Fruit fly (Drosophila melanogaster) whole organism, embryonic: ENCODE data around the gene Vha16-3.
A peak's percentile ranks its signal among the peaks of the same experiment; 100 is the strongest.

Experiments
- Atf6 ChIP-seq: fragments of 200-800 bp; sonication (Bioruptor generic); IDR thresholded peaks from 2 replicates; pipeline ENCODE4 v1.3.6; 2022; ENCODE audit warnings: missing biosample characterization, missing genetic modification characterization
- CG10274 ChIP-seq: fragments of 200-800 bp; sonication (Bioruptor generic); optimal IDR thresholded peaks from 3 replicates; lab custom pipeline; 2017; ENCODE audit warnings: missing biosample characterization, mild to moderate bottlenecking, missing genetic modification characterization
- CG10543 ChIP-seq: fragments of 200-800 bp; sonication (Bioruptor generic); optimal IDR thresholded peaks from 3 replicates; lab custom pipeline; 2017; ENCODE audit warnings: missing biosample characterization, mild to moderate bottlenecking, missing genetic modification characterization, moderate library complexity
- CG11456 ChIP-seq: fragments of 200-800 bp; sonication (Bioruptor generic); IDR thresholded peaks from 3 replicates; pipeline ENCODE4 v1.3.6; 2022; ENCODE audit warnings: missing biosample characterization, missing genetic modification characterization
- CG13296 ChIP-seq: fragments of 200-800 bp; sonication (Bioruptor generic); optimal IDR thresholded peaks from 3 replicates; lab custom pipeline; 2018; ENCODE audit warnings: missing biosample characterization, mild to moderate bottlenecking, missing genetic modification characterization
- CG13775 ChIP-seq: fragments of 200-800 bp; sonication (Bioruptor generic); optimal IDR thresholded peaks from 3 replicates; lab custom pipeline; 2017; ENCODE audit warnings: missing biosample characterization, mild to moderate bottlenecking, missing genetic modification characterization
- CG14441 ChIP-seq: fragments of 200-800 bp; sonication (Bioruptor generic); IDR thresholded peaks from 2 replicates; pipeline ENCODE4 v1.3.6; 2022; ENCODE audit warnings: missing biosample characterization, missing genetic modification characterization
- CG16779 ChIP-seq: fragments of 200-800 bp; sonication (Bioruptor generic); IDR thresholded peaks from 2 replicates; pipeline ENCODE4 v1.3.6; 2022; ENCODE audit warnings: missing biosample characterization, missing genetic modification characterization
- CG31224 ChIP-seq: fragments of 200-800 bp; sonication (Bioruptor generic); IDR thresholded peaks from 2 replicates; pipeline ENCODE4 v1.3.6; 2022; ENCODE audit warnings: missing biosample characterization, missing genetic modification characterization
- CG3407 ChIP-seq: fragments of 200-800 bp; sonication (Bioruptor generic); optimal IDR thresholded peaks from 2 replicates; lab custom pipeline; 2018; ENCODE audit warnings: missing biosample characterization, mild to moderate bottlenecking, missing genetic modification characterization
- CG34224 ChIP-seq: fragments of 200-800 bp; sonication (Bioruptor generic); IDR thresholded peaks from 3 replicates; pipeline ENCODE4 v1.3.6; 2022; ENCODE audit warnings: missing biosample characterization, missing genetic modification characterization; ENCODE audit not compliant: partially characterized antibody
- CG4707 ChIP-seq: fragments of 200-800 bp; sonication (Bioruptor generic); optimal IDR thresholded peaks from 2 replicates; lab custom pipeline; 2018; ENCODE audit warnings: missing biosample characterization, mild to moderate bottlenecking, missing genetic modification characterization, moderate library complexity
- CG4820 ChIP-seq: fragments of 200-800 bp; sonication (Bioruptor generic); optimal IDR thresholded peaks from 3 replicates; lab custom pipeline; 2016; ENCODE audit warnings: missing biosample characterization, missing genetic modification characterization
- CG6654 ChIP-seq: fragments of 200-800 bp; sonication (Bioruptor generic); optimal IDR thresholded peaks from 2 replicates; lab custom pipeline; 2017; ENCODE audit warnings: missing biosample characterization, mild to moderate bottlenecking, missing genetic modification characterization
- CG6813 ChIP-seq: fragments of 200-800 bp; sonication (Bioruptor generic); optimal IDR thresholded peaks from 2 replicates; lab custom pipeline; 2017; ENCODE audit warnings: missing biosample characterization, missing genetic modification characterization, mild to moderate bottlenecking, moderate library complexity, missing genetic modification reagents
- CG7556 ChIP-seq: fragments of 200-800 bp; sonication (Bioruptor generic); optimal IDR thresholded peaks from 2 replicates; lab custom pipeline; 2017; ENCODE audit warnings: missing biosample characterization, mild to moderate bottlenecking, missing genetic modification characterization
- CG7745 ChIP-seq: fragments of 200-800 bp; sonication (Bioruptor generic); optimal IDR thresholded peaks from 2 replicates; lab custom pipeline; 2018; ENCODE audit warnings: missing biosample characterization, mild to moderate bottlenecking, missing genetic modification characterization, moderate library complexity
- CG7987 ChIP-seq: fragments of 200-800 bp; sonication (Bioruptor generic); optimal IDR thresholded peaks from 2 replicates; lab custom pipeline; 2018; ENCODE audit warnings: missing biosample characterization, mild to moderate bottlenecking, missing genetic modification characterization, moderate library complexity
- CTCF ChIP-seq: fragments of 200-800 bp; sonication (Bioruptor generic); optimal IDR thresholded peaks from 2 replicates; lab custom pipeline; 2017; ENCODE audit warnings: missing biosample characterization, mild to moderate bottlenecking, missing genetic modification characterization, moderate library complexity
- Camta ChIP-seq: fragments of 200-800 bp; sonication (Bioruptor generic); optimal IDR thresholded peaks from 2 replicates; lab custom pipeline; 2016; ENCODE audit warnings: missing biosample characterization, missing genetic modification characterization
- D19B ChIP-seq: fragments of 200-800 bp; sonication (Bioruptor generic); optimal IDR thresholded peaks from 2 replicates; lab custom pipeline; 2017; ENCODE audit warnings: missing biosample characterization, mild to moderate bottlenecking, missing genetic modification characterization
- Deaf1 ChIP-seq: fragments of 200-800 bp; optimal IDR thresholded peaks from 3 replicates; lab custom pipeline; 2019; ENCODE audit warnings: missing biosample characterization, mild to moderate bottlenecking, missing genetic modification characterization, moderate library complexity
- ERR ChIP-seq: fragments of 200-800 bp; sonication (Bioruptor generic); optimal IDR thresholded peaks from 2 replicates; lab custom pipeline; 2016; ENCODE audit warnings: missing biosample characterization, missing genetic modification characterization
- Gsc ChIP-seq: fragments of 200-800 bp; sonication (Bioruptor generic); IDR thresholded peaks from 2 replicates; pipeline ENCODE4 v1.3.6; 2022; ENCODE audit warnings: missing biosample characterization, missing genetic modification characterization
- HLH4C ChIP-seq: fragments of 200-800 bp; sonication (Bioruptor generic); IDR thresholded peaks from 3 replicates; pipeline ENCODE4 v1.3.6; 2022; ENCODE audit warnings: missing biosample characterization, missing genetic modification characterization; ENCODE audit not compliant: partially characterized antibody
- HmgD ChIP-seq: fragments of 200-800 bp; sonication (Bioruptor generic); optimal IDR thresholded peaks from 3 replicates; lab custom pipeline; 2016; ENCODE audit warnings: missing biosample characterization, missing genetic modification characterization
- Hr3 ChIP-seq: fragments of 200-800 bp; sonication (Bioruptor generic); optimal IDR thresholded peaks from 3 replicates; lab custom pipeline; 2016; ENCODE audit warnings: missing biosample characterization, missing genetic modification characterization
- Hsf ChIP-seq: fragments of 200-800 bp; sonication (Bioruptor generic); optimal IDR thresholded peaks from 3 replicates; lab custom pipeline; 2016; ENCODE audit warnings: missing biosample characterization, missing genetic modification characterization
- Lpt ChIP-seq: fragments of >200 bp; optimal IDR thresholded peaks from 2 replicates; lab custom pipeline; 2018; ENCODE audit warnings: missing biosample characterization, missing genetic modification characterization
- Mad ChIP-seq: fragments of 200-800 bp; sonication (Bioruptor generic); optimal IDR thresholded peaks from 2 replicates; lab custom pipeline; 2016; ENCODE audit warnings: missing biosample characterization, missing genetic modification characterization
- Myb ChIP-seq: fragments of 200-800 bp; sonication (Bioruptor generic); optimal IDR thresholded peaks from 2 replicates; lab custom pipeline; 2016; ENCODE audit warnings: missing biosample characterization, missing genetic modification characterization
- NFAT ChIP-seq: fragments of 200-800 bp; sonication (Bioruptor generic); IDR thresholded peaks from 2 replicates; pipeline ENCODE4 v1.3.6; 2022; ENCODE audit warnings: missing biosample characterization, missing genetic modification characterization
- Neu2 ChIP-seq: fragments of 200-800 bp; sonication (Bioruptor generic); optimal IDR thresholded peaks from 3 replicates; lab custom pipeline; 2016; ENCODE audit warnings: missing biosample characterization, missing genetic modification characterization, borderline replicate concordance
- Sry-β ChIP-seq: fragments of 200-800 bp; sonication (Bioruptor generic); optimal IDR thresholded peaks from 2 replicates; lab custom pipeline; 2018; ENCODE audit warnings: missing biosample characterization, mild to moderate bottlenecking, missing genetic modification characterization, moderate library complexity
- Taf1 ChIP-seq: fragments of 200-800 bp; sonication (Bioruptor generic); IDR thresholded peaks from 2 replicates; pipeline ENCODE4 v1.3.6; 2022; ENCODE audit warnings: missing biosample characterization, missing genetic modification characterization
- cg ChIP-seq: fragments of 200-800 bp; sonication (Bioruptor generic); optimal IDR thresholded peaks from 3 replicates; lab custom pipeline; 2019; ENCODE audit warnings: missing biosample characterization, mild to moderate bottlenecking, missing genetic modification characterization, moderate library complexity
- fd102C ChIP-seq: fragments of 200-800 bp; sonication (Bioruptor generic); optimal IDR thresholded peaks from 2 replicates; lab custom pipeline; 2018; ENCODE audit warnings: missing biosample characterization, mild to moderate bottlenecking, missing genetic modification characterization, moderate library complexity
- gem ChIP-seq: fragments of 200-800 bp; sonication (Bioruptor generic); optimal IDR thresholded peaks from 2 replicates; lab custom pipeline; 2019; ENCODE audit warnings: missing biosample characterization, mild to moderate bottlenecking, missing genetic modification characterization, moderate library complexity
- inv ChIP-seq: fragments of 200-800 bp; sonication (Bioruptor generic); IDR thresholded peaks from 2 replicates; pipeline ENCODE4 v1.3.6; 2022; ENCODE audit warnings: missing biosample characterization, missing genetic modification characterization; ENCODE audit not compliant: partially characterized antibody
- jigr1 ChIP-seq: fragments of 200-800 bp; sonication (Bioruptor generic); IDR thresholded peaks from 3 replicates; pipeline ENCODE4 v1.3.6; 2022; ENCODE audit warnings: missing biosample characterization, missing genetic modification characterization
- jumu ChIP-seq: fragments of 200-800 bp; sonication (Bioruptor generic); optimal IDR thresholded peaks from 3 replicates; lab custom pipeline; 2016; ENCODE audit warnings: missing biosample characterization, missing genetic modification characterization
- lmd ChIP-seq: fragments of 200-800 bp; sonication (Bioruptor generic); IDR thresholded peaks from 2 replicates; pipeline ENCODE4 v1.3.6; 2022; ENCODE audit warnings: missing biosample characterization, missing genetic modification characterization
- maf-S ChIP-seq: fragments of 200-800 bp; sonication (Bioruptor generic); optimal IDR thresholded peaks from 2 replicates; lab custom pipeline; 2016; ENCODE audit warnings: missing biosample characterization, missing genetic modification characterization
- nmo ChIP-seq: fragments of 200-800 bp; sonication (Bioruptor generic); optimal IDR thresholded peaks from 2 replicates; lab custom pipeline; 2018; ENCODE audit warnings: missing biosample characterization, mild to moderate bottlenecking, missing genetic modification characterization, moderate library complexity
- oc ChIP-seq: fragments of 200-800 bp; sonication (Bioruptor generic); optimal IDR thresholded peaks from 2 replicates; lab custom pipeline; 2018; ENCODE audit warnings: missing biosample characterization, mild to moderate bottlenecking, missing genetic modification characterization, moderate library complexity
- onecut ChIP-seq: fragments of 200-800 bp; sonication (Bioruptor generic); IDR thresholded peaks from 2 replicates; pipeline ENCODE4 v1.3.6; 2022; ENCODE audit warnings: missing biosample characterization, missing genetic modification characterization
- peb ChIP-seq: fragments of 200-800 bp; sonication (Bioruptor generic); IDR thresholded peaks from 2 replicates; pipeline ENCODE4 v1.3.6; 2022; ENCODE audit warnings: missing biosample characterization, missing genetic modification characterization
- sens ChIP-seq: fragments of 200-800 bp; sonication (Bioruptor generic); peaks from one replicate; lab custom pipeline; 2016; ENCODE audit warnings: missing biosample characterization, missing genetic modification characterization
- slp2 ChIP-seq: fragments of 200-800 bp; sonication (Bioruptor generic); optimal IDR thresholded peaks from 2 replicates; lab custom pipeline; 2016; ENCODE audit warnings: missing biosample characterization, missing genetic modification characterization
- sr ChIP-seq: fragments of 200-800 bp; sonication (Bioruptor generic); IDR thresholded peaks from 3 replicates; pipeline ENCODE4 v1.3.6; 2022; ENCODE audit warnings: missing biosample characterization, missing genetic modification characterization
- stwl ChIP-seq: fragments of 200-800 bp; sonication (Bioruptor generic); optimal IDR thresholded peaks from 3 replicates; lab custom pipeline; 2018; ENCODE audit warnings: missing biosample characterization, mild to moderate bottlenecking, missing genetic modification characterization, moderate library complexity
- usp ChIP-seq: fragments of >200 bp; optimal IDR thresholded peaks from 2 replicates; lab custom pipeline; 2017; ENCODE audit warnings: missing biosample characterization, missing genetic modification characterization
- vfl ChIP-seq: fragments of 200-800 bp; sonication (Bioruptor generic); optimal IDR thresholded peaks from 2 replicates; lab custom pipeline; 2016; ENCODE audit warnings: missing biosample characterization, missing genetic modification characterization

Gene Vha16-3

dm6 chr3L:11450535-11450934, 22.6 kb upstream of the Vha16-3 start (continued):
- TF ChIP-seq Neu2 (GFP tag; lab: Kevin White, UChicago) (no peak), Taf1 (GFP tag; lab: Robert Waterston, UW) (no peak), CG4820 (no peak), Hsf (no peak), CG7556 (GFP tag; lab: Kevin White, UChicago) (peak; percentile 48), CG6654 (GFP tag; lab: Kevin White, UChicago) (no peak), jumu (GFP tag; lab: Kevin White, UChicago) (no peak), Myb (GFP tag; lab: Kevin White, UChicago) (no peak), usp (GFP tag; lab: Kevin White, UChicago) (no peak), nmo (GFP tag; lab: Kevin White, UChicago) (peak; percentile 31), CG34224 (no peak), onecut (GFP tag; lab: Robert Waterston, UW) (peak; percentile 20; the same call in 1 of the 2 replicates), CG13775 (peak; percentile 24), Hr3 (GFP tag; lab: Kevin White, UChicago) (peak; percentile 29), sens (GFP tag; lab: Kevin White, UChicago) (peak; percentile 72), Gsc (no peak), lmd (GFP tag; lab: Robert Waterston, UW) (no peak), Mad (GFP tag; lab: Kevin White, UChicago) (no peak), jigr1 (GFP tag; lab: Robert Waterston, UW) (no peak), CG7745 (tag; lab: Kevin White, UChicago) (no peak), CG13296 (GFP tag; lab: Kevin White, UChicago) (peak; percentile 47), CG6813 (GFP tag; lab: Kevin White, UChicago) (peak; percentile 35), CG11456 (GFP tag; lab: Robert Waterston, UW) (no peak), maf-S (GFP tag; lab: Kevin White, UChicago) (no peak), HmgD (no peak), peb (GFP tag; lab: Robert Waterston, UW) (no peak), Camta (no peak), D19B (no peak), HLH4C (no peak), CG14441 (GFP tag; lab: Robert Waterston, UW) (no peak), CTCF (GFP tag; lab: Kevin White, UChicago) (no peak), Deaf1 (tag; lab: Kevin White, UChicago) (peak; percentile 17), CG31224 (GFP tag; lab: Robert Waterston, UW) (no peak), Lpt (GFP tag; lab: Kevin White, UChicago) (no peak), CG10543 (GFP tag; lab: Kevin White, UChicago) (no peak), vfl (GFP tag; lab: Kevin White, UChicago) (no peak), cg (GFP tag; lab: Kevin White, UChicago) (no peak), slp2 (GFP tag; lab: Kevin White, UChicago) (no peak), oc (tag; lab: Kevin White, UChicago) (peak; percentile 27), fd102C (GFP tag; lab: Kevin White, UChicago) (no peak), CG16779 (no peak), CG7987 (GFP tag; lab: Kevin White, UChicago) (no peak), stwl (no peak), CG3407 (GFP tag; lab: Kevin White, UChicago) (peak; percentile 1), Atf6 (GFP tag; lab: Robert Waterston, UW) (no peak), NFAT (GFP tag; lab: Robert Waterston, UW) (no peak), ERR (GFP tag; lab: Kevin White, UChicago) (no peak), gem (tag; lab: Kevin White, UChicago) (peak; percentile 70), CG4707 (no peak), Sry-β (no peak), inv (GFP tag; lab: Robert Waterston, UW) (no peak), CG10274 (no peak), sr (no peak)
